Fruit fly (Drosophila melanogaster): ENCODE measurements around the gene mthl10.

The mthl10 gene

DNA sequence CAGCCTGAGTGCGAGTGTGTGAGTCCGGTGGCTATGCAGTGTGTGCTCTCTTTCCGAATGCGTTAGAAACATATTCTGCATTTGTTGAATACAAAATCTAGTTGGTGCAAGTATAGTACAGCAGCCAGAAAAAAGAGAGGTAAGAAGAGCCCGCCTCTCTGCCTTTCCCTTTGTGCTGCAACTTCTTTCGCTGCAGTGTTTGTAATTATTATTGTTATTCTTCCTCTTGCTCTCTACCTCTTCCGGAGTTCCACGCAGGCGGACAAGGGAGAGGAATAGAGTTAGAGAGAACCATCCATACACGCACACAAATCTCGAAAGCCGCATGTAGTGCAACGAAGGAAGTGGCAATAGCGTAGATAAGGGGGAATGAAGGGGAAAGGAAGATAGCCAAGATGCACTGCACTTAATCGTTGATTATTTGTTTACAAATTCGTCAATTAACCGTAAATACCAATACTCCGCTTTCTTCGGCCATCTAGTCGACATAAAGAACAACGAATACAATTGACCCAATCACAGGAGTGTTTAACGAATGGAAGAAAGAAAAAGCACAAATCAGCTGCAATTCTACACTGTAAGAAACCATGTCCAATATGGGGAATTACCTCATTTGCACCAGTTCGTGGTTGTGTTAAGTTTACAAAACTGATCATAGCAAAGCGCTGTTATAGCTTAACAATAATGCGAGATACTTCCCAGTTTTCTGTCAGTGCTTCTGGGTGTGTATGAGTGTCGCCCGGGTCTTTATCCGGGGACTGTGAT, 5.1 kb upstream of the mthl10 start (continued):
- no peak for TF ChIP-seq CG13296 (GFP tag; optimal IDR thresholded peaks at IDR 0.05)
- TF ChIP-seq CG9215 (GFP tag; IDR thresholded peaks at IDR 0.05), result peak; percentile 45; the same call in 1 of the 2 replicates
- TF ChIP-seq CG34224 (GFP tag; IDR thresholded peaks at IDR 0.05; ENCODE audit: partially characterized antibody), result no peak
- TF ChIP-seq Awh (GFP tag; IDR thresholded peaks at IDR 0.05), result peak; percentile 85
- peak; percentile 49; the same call in 2 of the 4 replicates for TF ChIP-seq Gug (GFP tag; IDR thresholded peaks at IDR 0.05)
- TF ChIP-seq Ets65A (GFP tag), result peak; percentile 97
- TF ChIP-seq pum (GFP tag; optimal IDR thresholded peaks at IDR 0.05), result peak; percentile 76
- no peak for TF ChIP-seq bigmax (GFP tag; optimal IDR thresholded peaks at IDR 0.05)
- peak; percentile 48 for TF ChIP-seq CG12659 (GFP tag; optimal IDR thresholded peaks at IDR 0.05)
- TF ChIP-seq Ptx1 (GFP tag; IDR thresholded peaks at IDR 0.05), result peak; percentile 73
- TF ChIP-seq CG9797 (GFP tag; optimal IDR thresholded peaks at IDR 0.05), result no peak
- peak; percentile 63 for TF ChIP-seq en (GFP tag; optimal IDR thresholded peaks at IDR 0.05)
- no peak for TF ChIP-seq CG31224 (GFP tag; IDR thresholded peaks at IDR 0.05)
- peak; percentile 28 for TF ChIP-seq emc (GFP tag; optimal IDR thresholded peaks at IDR 0.05)
- TF ChIP-seq pita (GFP tag; optimal IDR thresholded peaks at IDR 0.05), result no peak
- TF ChIP-seq CG34376 (GFP tag; optimal IDR thresholded peaks at IDR 0.05), result no peak
- TF ChIP-seq CG4360 (GFP tag; IDR thresholded peaks at IDR 0.05), result no peak
- TF ChIP-seq Sin3A (optimal IDR thresholded peaks at IDR 0.05), result no peak
- TF ChIP-seq CG1233 (GFP tag; optimal IDR thresholded peaks at IDR 0.05), result peak; percentile 67
- TF ChIP-seq pzg (GFP tag; optimal IDR thresholded peaks at IDR 0.05), result no peak
- TF ChIP-seq Taf1 (GFP tag; IDR thresholded peaks at IDR 0.05), result no peak
- TF ChIP-seq lola (GFP tag; optimal IDR thresholded peaks at IDR 0.05), result peak in 1 of 3 experiments; percentile 69
- peak; percentile 77 for TF ChIP-seq oc (tag; optimal IDR thresholded peaks at IDR 0.05)
- TF ChIP-seq CG5180 (GFP tag; optimal IDR thresholded peaks at IDR 0.05), result peak; percentile 47
- peak; percentile 57 for TF ChIP-seq CG1602 (GFP tag; optimal IDR thresholded peaks at IDR 0.05)
- TF ChIP-seq CTCF (GFP tag; optimal IDR thresholded peaks at IDR 0.05), result peak; percentile 26
- TF ChIP-seq caup (GFP tag; optimal IDR thresholded peaks at IDR 0.05; ENCODE audit: severe bottlenecking), result no peak
- peak; percentile 40 for TF ChIP-seq CG17186 (GFP tag; optimal IDR thresholded peaks at IDR 0.05)
- TF ChIP-seq aop (GFP tag; IDR thresholded peaks at IDR 0.05), result no peak
- peak; percentile 64 for TF ChIP-seq jing (GFP tag; optimal IDR thresholded peaks at IDR 0.05)
- no peak for TF ChIP-seq bowl (GFP tag; IDR thresholded peaks at IDR 0.05)
- TF ChIP-seq CG13287 (GFP tag; IDR thresholded peaks at IDR 0.05; ENCODE audit: partially characterized antibody), result no peak
- peak; percentile 86 for TF ChIP-seq vvl (GFP tag; IDR thresholded peaks at IDR 0.05)
- TF ChIP-seq CG5245 (GFP tag; optimal IDR thresholded peaks at IDR 0.05), result peak; percentile 75
- TF ChIP-seq inv (GFP tag; IDR thresholded peaks at IDR 0.05; ENCODE audit: partially characterized antibody), result no peak
- no peak for TF ChIP-seq Hmx (GFP tag; optimal IDR thresholded peaks at IDR 0.05)
- peak; percentile 73 for TF ChIP-seq dati (GFP tag; IDR thresholded peaks at IDR 0.05)
- peak; percentile 12 for TF ChIP-seq Elba2 (GFP tag; optimal IDR thresholded peaks at IDR 0.05)
- TF ChIP-seq psq (GFP tag; optimal IDR thresholded peaks at IDR 0.05), result peak; percentile 56
- peak; percentile 85 for TF ChIP-seq Blimp-1 (GFP tag; optimal IDR thresholded peaks at IDR 0.05)
- TF ChIP-seq tna (GFP tag; IDR thresholded peaks at IDR 0.05; ENCODE audit: partially characterized antibody), result no peak
- peak; percentile 75 for TF ChIP-seq CG3407 (GFP tag; optimal IDR thresholded peaks at IDR 0.05)
- TF ChIP-seq eyg (GFP tag; optimal IDR thresholded peaks at IDR 0.05), result peak; percentile 54
- peak; percentile 71 for TF ChIP-seq Rx (GFP tag; IDR thresholded peaks at IDR 0.05)
- TF ChIP-seq nmo (GFP tag; optimal IDR thresholded peaks at IDR 0.05), result peak; percentile 78
- peak; percentile 69 for TF ChIP-seq Sox100B (GFP tag; optimal IDR thresholded peaks at IDR 0.05)
- peak; percentile 52 for TF ChIP-seq bcd (GFP tag; optimal IDR thresholded peaks at IDR 0.05)
- TF ChIP-seq dmrt11E (tag; optimal IDR thresholded peaks at IDR 0.05), result peak; percentile 80
- TF ChIP-seq MTF-1 (GFP tag; optimal IDR thresholded peaks at IDR 0.05; ENCODE audit: borderline replicate concordance), result peak; percentile 14
- TF ChIP-seq CG9876 (GFP tag; optimal IDR thresholded peaks at IDR 0.05), result peak; percentile 46
